Fruit fly (Drosophila melanogaster) whole organism, embryonic: Measurements from ENCODE around the gene SmD1.

Experiments
- Abd-B ChIP-seq: fragments of 200-800 bp; sonication (Bioruptor generic); optimal IDR thresholded peaks from 2 replicates; lab custom pipeline; 2018; ENCODE audit warnings: missing biosample characterization, mild to moderate bottlenecking, missing genetic modification characterization, moderate library complexity
- Adf1 ChIP-seq: fragments of 200-800 bp; sonication (Bioruptor generic); IDR thresholded peaks from 2 replicates; pipeline ENCODE4 v1.3.6; 2022; ENCODE audit warnings: missing biosample characterization, missing genetic modification characterization
- Atf6 ChIP-seq: fragments of 200-800 bp; sonication (Bioruptor generic); IDR thresholded peaks from 2 replicates; pipeline ENCODE4 v1.3.6; 2022; ENCODE audit warnings: missing biosample characterization, missing genetic modification characterization
- Bgb ChIP-seq: fragments of 200-800 bp; sonication (Bioruptor generic); IDR thresholded peaks from 2 replicates; pipeline ENCODE4 v1.3.6; 2022; ENCODE audit warnings: missing biosample characterization, missing genetic modification characterization; ENCODE audit not compliant: partially characterized antibody
- CG10366 ChIP-seq: fragments of 200-800 bp; sonication (Bioruptor generic); IDR thresholded peaks from 2 replicates; pipeline ENCODE4 v1.3.6; 2022; ENCODE audit warnings: missing biosample characterization, missing genetic modification characterization
- CG10431 ChIP-seq: fragments of 200-800 bp; sonication (Bioruptor generic); optimal IDR thresholded peaks from 3 replicates; lab custom pipeline; 2018; ENCODE audit warnings: missing biosample characterization, mild to moderate bottlenecking, missing genetic modification characterization
- CG10565 ChIP-seq: fragments of 200-800 bp; sonication (Bioruptor generic); optimal IDR thresholded peaks from 3 replicates; lab custom pipeline; 2016; ENCODE audit warnings: missing biosample characterization, mild to moderate bottlenecking, missing genetic modification characterization
- CG10979 ChIP-seq: fragments of 200-800 bp; sonication (Bioruptor generic); optimal IDR thresholded peaks from 2 replicates; lab custom pipeline; 2018; ENCODE audit warnings: missing biosample characterization, mild to moderate bottlenecking, missing genetic modification characterization, moderate library complexity
- CG12744 ChIP-seq: fragments of 200-800 bp; sonication (Bioruptor generic); optimal IDR thresholded peaks from 2 replicates; lab custom pipeline; 2016; ENCODE audit warnings: missing biosample characterization, missing genetic modification characterization
- CG13894 ChIP-seq: fragments of 200-800 bp; sonication (Bioruptor generic); optimal IDR thresholded peaks from 3 replicates; lab custom pipeline; 2018; ENCODE audit warnings: missing biosample characterization, mild to moderate bottlenecking, missing genetic modification characterization, moderate library complexity
- CG14441 ChIP-seq: fragments of 200-800 bp; sonication (Bioruptor generic); IDR thresholded peaks from 2 replicates; pipeline ENCODE4 v1.3.6; 2022; ENCODE audit warnings: missing biosample characterization, missing genetic modification characterization
- CG17359 ChIP-seq: fragments of 200-800 bp; sonication (Bioruptor generic); optimal IDR thresholded peaks from 3 replicates; lab custom pipeline; 2018; ENCODE audit warnings: missing biosample characterization, mild to moderate bottlenecking, missing genetic modification characterization, moderate library complexity
- CG17385 ChIP-seq: fragments of 200-800 bp; sonication (Bioruptor generic); optimal IDR thresholded peaks from 3 replicates; lab custom pipeline; 2018; ENCODE audit warnings: missing biosample characterization, mild to moderate bottlenecking, missing genetic modification characterization
- CG1832 ChIP-seq: fragments of 200-800 bp; sonication (Bioruptor generic); optimal IDR thresholded peaks from 2 replicates; lab custom pipeline; 2017; ENCODE audit warnings: missing biosample characterization, mild to moderate bottlenecking, missing genetic modification characterization, inconsistent platforms
- CG33557 ChIP-seq: fragments of 200-800 bp; sonication (Bioruptor generic); optimal IDR thresholded peaks from 2 replicates; lab custom pipeline; 2019; ENCODE audit warnings: missing biosample characterization, mild to moderate bottlenecking, missing genetic modification characterization, moderate library complexity
- CG34422 ChIP-seq: fragments of 200-800 bp; sonication (Bioruptor generic); IDR thresholded peaks from 3 replicates; pipeline ENCODE4 v1.3.6; 2022; ENCODE audit warnings: missing biosample characterization, missing genetic modification characterization
- CG3726 ChIP-seq: fragments of 200-800 bp; sonication (Bioruptor generic); IDR thresholded peaks from 3 replicates; pipeline ENCODE4, ENCODE4 v1.3.6; 2022; ENCODE audit warnings: missing biosample characterization, missing genetic modification characterization
- CG3995 ChIP-seq: fragments of 200-800 bp; sonication (Bioruptor generic); optimal IDR thresholded peaks from 3 replicates; lab custom pipeline; 2016; ENCODE audit warnings: missing biosample characterization, missing genetic modification characterization
- CG6254 ChIP-seq: fragments of 200-800 bp; sonication (Bioruptor generic); optimal IDR thresholded peaks from 3 replicates; lab custom pipeline; 2017; ENCODE audit warnings: mild to moderate bottlenecking, missing biosample characterization, missing genetic modification reagents, missing genetic modification characterization
- CG7786 ChIP-seq: fragments of 200-800 bp; sonication (Bioruptor generic); optimal IDR thresholded peaks from 2 replicates; lab custom pipeline; 2016; ENCODE audit warnings: missing biosample characterization, missing genetic modification characterization
- CG7928 ChIP-seq: fragments of 200-800 bp; sonication (Bioruptor generic); optimal IDR thresholded peaks from 2 replicates; lab custom pipeline; 2017; ENCODE audit warnings: missing biosample characterization, mild to moderate bottlenecking, missing genetic modification characterization
- CG9437 ChIP-seq: fragments of 200-800 bp; sonication (Bioruptor generic); optimal IDR thresholded peaks from 2 replicates; lab custom pipeline; 2018; ENCODE audit warnings: missing biosample characterization, mild to moderate bottlenecking, missing genetic modification characterization
- Chrac-16 ChIP-seq: fragments of 200-800 bp; sonication (Bioruptor generic); optimal IDR thresholded peaks from 3 replicates; lab custom pipeline; 2016; ENCODE audit warnings: missing biosample characterization, missing genetic modification characterization
- CoRest ChIP-seq: fragments of 200-800 bp; sonication (Bioruptor generic); optimal IDR thresholded peaks from 3 replicates; lab custom pipeline; 2018; ENCODE audit warnings: missing biosample characterization, mild to moderate bottlenecking, missing genetic modification characterization, moderate library complexity
- Dbx ChIP-seq: fragments of 200-800 bp; sonication (Bioruptor generic); IDR thresholded peaks from 3 replicates; pipeline ENCODE4 v1.3.6; 2022; ENCODE audit warnings: missing biosample characterization, missing genetic modification characterization
- H15 ChIP-seq: fragments of 200-800 bp; sonication (Bioruptor generic); IDR thresholded peaks from 3 replicates; pipeline ENCODE4 v1.3.6; 2022; ENCODE audit warnings: missing biosample characterization, missing genetic modification characterization
- HLH3B ChIP-seq: fragments of 200-800 bp; sonication (Bioruptor generic); IDR thresholded peaks from 2 replicates; pipeline ENCODE4 v1.3.6; 2022; ENCODE audit warnings: missing biosample characterization, missing genetic modification characterization
- Hr51 ChIP-seq, 2 experiments: fragments of 200-800 bp; sonication (Bioruptor generic); optimal IDR thresholded peaks; 2 replicates in 1 of 2; 3 replicates in 1 of 2; lab custom pipeline; 2016 to 2018; ENCODE audit warnings: missing biosample characterization in 2 of 2, missing genetic modification characterization in 2 of 2, mild to moderate bottlenecking in 1 of 2, moderate library complexity in 1 of 2
- Lhr ChIP-seq: fragments of 200-800 bp; sonication (Bioruptor generic); optimal IDR thresholded peaks from 3 replicates; lab custom pipeline; 2017; ENCODE audit warnings: mild to moderate bottlenecking, missing biosample characterization, missing genetic modification reagents, missing genetic modification characterization
- MESR4 ChIP-seq: fragments of 200-800 bp; sonication (Bioruptor generic); optimal IDR thresholded peaks from 2 replicates; lab custom pipeline; 2018; ENCODE audit warnings: missing biosample characterization, mild to moderate bottlenecking, missing genetic modification characterization, moderate library complexity
- Meics ChIP-seq: fragments of 200-800 bp; sonication (Bioruptor generic); optimal IDR thresholded peaks from 2 replicates; lab custom pipeline; 2017; ENCODE audit warnings: missing biosample characterization, mild to moderate bottlenecking, missing genetic modification characterization
- Neu2 ChIP-seq: fragments of 200-800 bp; sonication (Bioruptor generic); optimal IDR thresholded peaks from 3 replicates; lab custom pipeline; 2016; ENCODE audit warnings: missing biosample characterization, missing genetic modification characterization, borderline replicate concordance
- Oaz ChIP-seq: fragments of 200-800 bp; sonication (Bioruptor generic); IDR thresholded peaks from 2 replicates; pipeline ENCODE4 v1.3.6; 2022; ENCODE audit warnings: missing biosample characterization, missing genetic modification characterization
- Poxn ChIP-seq: fragments of 200-800 bp; sonication (Bioruptor generic); IDR thresholded peaks from 2 replicates; pipeline ENCODE4 v1.3.6; 2022; ENCODE audit warnings: missing biosample characterization, missing genetic modification characterization
- Ptx1 ChIP-seq: fragments of 200-800 bp; sonication (Bioruptor generic); IDR thresholded peaks from 2 replicates; pipeline ENCODE4 v1.3.6; 2022; ENCODE audit warnings: missing biosample characterization, missing genetic modification characterization
- Spps ChIP-seq: fragments of 200-800 bp; sonication (Bioruptor generic); optimal IDR thresholded peaks from 2 replicates; lab custom pipeline; 2018; ENCODE audit warnings: missing biosample characterization, mild to moderate bottlenecking, missing genetic modification characterization
- Stat92E ChIP-seq, 3 experiments: fragments of >200 bp in 2 of 3; fragments of 200-800 bp in 1 of 3; sonication (Bioruptor generic) in 1 of 3; optimal IDR thresholded peaks; 2 replicates each; lab custom pipeline; 2017 to 2019; ENCODE audit warnings: missing biosample characterization in 3 of 3, missing genetic modification characterization in 3 of 3, mild to moderate bottlenecking in 1 of 3, moderate library complexity in 1 of 3
- Trl ChIP-seq, 3 experiments: fragments of >200 bp in 2 of 3; fragments of 200-800 bp in 1 of 3; sonication (Bioruptor generic) in 1 of 3; optimal IDR thresholded peaks; 2 replicates in 1 of 3; 3 replicates in 2 of 3; lab custom pipeline; 2016 to 2017; ENCODE audit warnings: missing biosample characterization in 1 of 3, missing genetic modification characterization in 1 of 3
- ash1 ChIP-seq: fragments of 200-800 bp; sonication (Bioruptor generic); optimal IDR thresholded peaks from 2 replicates; lab custom pipeline; 2018; ENCODE audit warnings: missing biosample characterization, mild to moderate bottlenecking, missing genetic modification characterization
- br ChIP-seq: fragments of >200 bp; optimal IDR thresholded peaks from 2 replicates; lab custom pipeline; 2017
- crp ChIP-seq, 2 experiments: fragments of 200-800 bp; sonication (Bioruptor generic); optimal IDR thresholded peaks; 2 replicates in 1 of 2; 3 replicates in 1 of 2; lab custom pipeline; 2017; ENCODE audit warnings: missing biosample characterization in 2 of 2, missing genetic modification characterization in 2 of 2, mild to moderate bottlenecking in 1 of 2, moderate library complexity in 1 of 2
- dan ChIP-seq: fragments of 200-800 bp; sonication (Bioruptor generic); IDR thresholded peaks from 2 replicates; pipeline ENCODE4 v1.3.6; 2022; ENCODE audit warnings: missing biosample characterization, missing genetic modification characterization
- gce ChIP-seq: fragments of 200-800 bp; sonication (Bioruptor generic); IDR thresholded peaks from 3 replicates; pipeline ENCODE4 v1.3.6; 2022; ENCODE audit warnings: missing biosample characterization, missing genetic modification characterization
- grau ChIP-seq: fragments of 200-800 bp; optimal IDR thresholded peaks from 3 replicates; lab custom pipeline; 2019; ENCODE audit warnings: missing biosample characterization, mild to moderate bottlenecking, missing genetic modification characterization, moderate library complexity
- klu ChIP-seq: fragments of 200-800 bp; sonication (Bioruptor generic); IDR thresholded peaks from 2 replicates; pipeline ENCODE4 v1.3.6; 2022; ENCODE audit warnings: missing biosample characterization, missing genetic modification characterization
- odd ChIP-seq: fragments of 200-800 bp; sonication (Bioruptor generic); optimal IDR thresholded peaks from 2 replicates; lab custom pipeline; 2017; ENCODE audit warnings: missing biosample characterization, mild to moderate bottlenecking, missing genetic modification characterization
- pan ChIP-seq, 4 experiments: fragments of >200 bp in 3 of 4; fragments of 200-800 bp in 1 of 4; sonication (Bioruptor generic) in 1 of 4; optimal IDR thresholded peaks in 3 of 4; IDR thresholded peaks in 1 of 4; 2 replicates each; pipeline versions ENCODE4 v1.3.6 to Lab custom; 2017 to 2022; ENCODE audit warnings: missing biosample characterization in 2 of 4, missing genetic modification characterization in 2 of 4, mixed read lengths in 1 of 4
- sug ChIP-seq: fragments of 200-800 bp; optimal IDR thresholded peaks from 2 replicates; lab custom pipeline; 2019; ENCODE audit warnings: missing biosample characterization, mild to moderate bottlenecking, missing genetic modification characterization, moderate library complexity
- yki ChIP-seq: fragments of >200 bp; optimal IDR thresholded peaks from 3 replicates; lab custom pipeline; 2018
- zen2 ChIP-seq: fragments of 200-800 bp; sonication (Bioruptor generic); IDR thresholded peaks from 3 replicates; pipeline ENCODE4 v1.3.6; 2022; ENCODE audit warnings: missing biosample characterization, missing genetic modification characterization; ENCODE audit not compliant: partially characterized antibody

SmD1 gene

DNA sequence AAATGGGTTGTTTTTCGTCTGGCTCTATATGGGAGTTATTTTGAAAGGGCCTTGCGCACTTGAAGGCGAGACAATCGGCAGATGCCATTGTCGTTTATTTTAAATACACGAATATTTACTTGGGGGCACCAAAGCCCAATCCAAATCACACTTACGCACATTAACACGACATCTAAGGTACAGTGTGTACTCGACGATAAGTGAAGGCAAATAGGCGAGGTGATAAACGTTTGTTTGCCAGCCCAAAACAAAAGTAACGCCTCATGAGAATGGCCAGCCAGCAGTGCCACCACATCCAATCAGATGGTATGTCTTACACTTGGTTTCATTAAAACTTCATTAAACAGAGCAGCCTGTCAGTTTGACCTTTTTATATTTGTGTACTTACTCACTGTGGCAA is 49.7 kb downstream of the SmD1 start (continued):
- TF ChIP-seq Neu2 (GFP tag; lab: Kevin White, UChicago): no peak
- TF ChIP-seq CG10431 (GFP tag; lab: Kevin White, UChicago): peak; percentile 6
- peak; percentile 81 for TF ChIP-seq CG33557
- no peak for TF ChIP-seq yki (lab: Kevin White, UChicago)
- TF ChIP-seq CG13894: no peak
- TF ChIP-seq Atf6 (GFP tag; lab: Robert Waterston, UW): no peak
- TF ChIP-seq Abd-B (GFP tag; lab: Kevin White, UChicago): no peak
- peak; percentile 62; the same call in 1 of the 2 replicates for TF ChIP-seq HLH3B (GFP tag; lab: Robert Waterston, UW)
- TF ChIP-seq Trl (optimal IDR thresholded peaks at IDR 0.05; lab: Kevin White, UChicago): no peak
- TF ChIP-seq Trl (GFP tag; optimal IDR thresholded peaks at IDR 0.05; lab: Kevin White, UChicago): peak; percentile 26
- TF ChIP-seq CG10979 (tag; lab: Kevin White, UChicago): peak; percentile 38
- no peak for TF ChIP-seq Dbx (GFP tag; lab: Robert Waterston, UW)
- TF ChIP-seq CG7786 (GFP tag; lab: Kevin White, UChicago): peak; percentile 8
- TF ChIP-seq Ptx1: no peak
- peak; percentile 77 for TF ChIP-seq grau (tag; lab: Kevin White, UChicago)
- no peak for TF ChIP-seq klu (GFP tag; lab: Robert Waterston, UW)
- 0 out of 2 replicates have a peak, but pooled peaks have one; percentile 11 for TF ChIP-seq CG10366 (GFP tag; lab: Robert Waterston, UW)
- TF ChIP-seq zen2 (GFP tag; lab: Robert Waterston, UW): no peak
- TF ChIP-seq br (lab: Kevin White, UChicago): no peak
- TF ChIP-seq dan (GFP tag; lab: Robert Waterston, UW): no peak
- TF ChIP-seq CG14441: no peak
- TF ChIP-seq Stat92E (GFP tag; optimal IDR thresholded peaks at IDR 0.05; lab: Kevin White, UChicago): no peak
- TF ChIP-seq CG17385 (GFP tag; lab: Kevin White, UChicago): peak; percentile 14
- TF ChIP-seq CG10565 (GFP tag; lab: Kevin White, UChicago): no peak
- 0 out of 3 replicates have a peak, but pooled peaks have one; percentile 48 for TF ChIP-seq gce (GFP tag; lab: Robert Waterston, UW)
- TF ChIP-seq CG9437 (GFP tag; lab: Kevin White, UChicago): no peak
- TF ChIP-seq H15: no peak
- no peak for TF ChIP-seq ash1 (GFP tag; lab: Kevin White, UChicago)
- TF ChIP-seq Adf1: no peak
- peak in 1 of 2 experiments; percentile 27 for TF ChIP-seq Hr51 (GFP tag; optimal IDR thresholded peaks at IDR 0.05; lab: Kevin White, UChicago)
- TF ChIP-seq pan (optimal IDR thresholded peaks at IDR 0.05; lab: Kevin White, UChicago): no peak
- TF ChIP-seq pan (GFP tag; optimal IDR thresholded peaks at IDR 0.05 in 1 of 2, IDR thresholded peaks at IDR 0.05 in 1 of 2): peak in 1 of 2 experiments; percentile 60
- no peak for TF ChIP-seq CG12744
- TF ChIP-seq Oaz: no peak
- TF ChIP-seq MESR4: no peak
- no peak for TF ChIP-seq CG1832
- no peak for TF ChIP-seq sug (tag; lab: Kevin White, UChicago)
- no peak for TF ChIP-seq Meics (GFP tag; lab: Kevin White, UChicago)
- TF ChIP-seq Spps (tag; lab: Kevin White, UChicago): peak; percentile 37
- peak; percentile 29 for TF ChIP-seq odd
- TF ChIP-seq CG6254 (GFP tag; lab: Kevin White, UChicago): peak; percentile 57
- TF ChIP-seq CG3995 (GFP tag; lab: Kevin White, UChicago): no peak
- TF ChIP-seq CG17359 (tag; lab: Kevin White, UChicago): peak; percentile 33
- no peak for TF ChIP-seq Bgb
- no peak for TF ChIP-seq CG7928 (GFP tag; lab: Kevin White, UChicago)
- TF ChIP-seq Poxn (GFP tag; lab: Robert Waterston, UW): no peak
- TF ChIP-seq CG3726 (GFP tag; lab: Robert Waterston, UW): no peak
- TF ChIP-seq Chrac-16 (GFP tag; lab: Kevin White, UChicago): no peak
- TF ChIP-seq Lhr (GFP tag; lab: Kevin White, UChicago): peak; percentile 44
- TF ChIP-seq CoRest (tag; lab: Kevin White, UChicago): peak; percentile 32
- TF ChIP-seq CG34422 (GFP tag; lab: Robert Waterston, UW): no peak
- TF ChIP-seq crp (GFP tag; optimal IDR thresholded peaks at IDR 0.05; lab: Kevin White, UChicago): no peak
